Worm (Caenorhabditis elegans): ENCODE measurements around the gene bath-39.

- TF ChIP-seq elt-3 (tag; optimal IDR thresholded peaks at IDR 0.05) = peak; percentile 46
- TF ChIP-seq blmp-1 (tag; optimal IDR thresholded peaks at IDR 0.05) = peak; percentile 57
Measured at ce11 chrV:13413301-13413700, 46.0 kb upstream of the bath-39 start.
